Worm (Caenorhabditis elegans) whole organism, L1 larva: Measurements from ENCODE around the gene rpy-1.

Experiments
- C16A3.4 ChIP-seq: fragments of 150-350 bp; optimal IDR thresholded peaks from 2 replicates; lab custom pipeline; 2014; ENCODE audit warnings: missing biosample characterization, missing genetic modification characterization
- F16B12.6 ChIP-seq: fragments of 150-350 bp; optimal IDR thresholded peaks from 2 replicates; lab custom pipeline; 2014; ENCODE audit warnings: missing biosample characterization, missing genetic modification characterization
- Y116A8C.19 ChIP-seq: sonication (generic microtip); optimal IDR thresholded peaks from 2 replicates; lab custom pipeline; 2016; ENCODE audit warnings: missing compliant biosample characterization, missing genetic modification characterization, borderline replicate concordance
- aly-2 ChIP-seq: fragments of 150-350 bp; optimal IDR thresholded peaks from 2 replicates; lab custom pipeline; 2014; ENCODE audit warnings: missing biosample characterization, missing genetic modification characterization
- blmp-1 ChIP-seq: fragments of 150-350 bp; optimal IDR thresholded peaks from 2 replicates; lab custom pipeline; 2014; ENCODE audit warnings: missing biosample characterization, missing genetic modification characterization
- ceh-8 ChIP-seq: fragments of 200-800 bp; sonication (Bioruptor generic); optimal IDR thresholded peaks from 2 replicates; lab custom pipeline; 2018; ENCODE audit warnings: mild to moderate bottlenecking, missing genetic modification characterization, moderate library complexity, missing compliant biosample characterization
- ceh-82 ChIP-seq, 3 experiments: fragments of 150-350 bp in 1 of 3; sonication (generic microtip) in 2 of 3; optimal IDR thresholded peaks; 2 replicates each; lab custom pipeline; 2014 to 2017; ENCODE audit warnings: missing biosample characterization in 3 of 3, missing genetic modification characterization in 3 of 3
- ceh-88 ChIP-seq: fragments of 200-800 bp; sonication (Bioruptor generic); IDR thresholded peaks from 2 replicates; pipeline ENCODE4 v1.3.6; 2022; ENCODE audit warnings: missing genetic modification characterization, missing compliant biosample characterization
- ces-1 ChIP-seq: fragments of 150-350 bp; optimal IDR thresholded peaks from 2 replicates; lab custom pipeline; 2014; ENCODE audit warnings: missing biosample characterization, missing genetic modification reagents, missing genetic modification characterization
- dpl-1 ChIP-seq, 3 experiments: fragments of 150-350 bp in 2 of 3; sonication (generic microtip) in 1 of 3; optimal IDR thresholded peaks; 2 replicates each; lab custom pipeline; 2014 to 2017; ENCODE audit warnings: missing biosample characterization in 3 of 3, missing genetic modification characterization in 3 of 3, missing genetic modification reagents in 3 of 3
- egl-13 ChIP-seq: sonication (generic microtip); optimal IDR thresholded peaks from 2 replicates; lab custom pipeline; 2016; ENCODE audit warnings: missing genotype, missing genetic modification reagents, missing genetic modification characterization, missing compliant biosample characterization
- elt-2 ChIP-seq: sonication (generic microtip); optimal IDR thresholded peaks from 2 replicates; lab custom pipeline; 2016; ENCODE audit warnings: missing genetic modification characterization, mild to moderate bottlenecking, inconsistent platforms, missing compliant biosample characterization, missing genetic modification reagents
- fkh-10 ChIP-seq: sonication (generic microtip); optimal IDR thresholded peaks from 2 replicates; lab custom pipeline; 2017; ENCODE audit warnings: missing biosample characterization, missing genetic modification reagents, missing genetic modification characterization
- fkh-4 ChIP-seq: sonication (generic microtip); optimal IDR thresholded peaks from 2 replicates; lab custom pipeline; 2016; ENCODE audit warnings: missing compliant biosample characterization, missing genetic modification characterization, borderline replicate concordance
- hlh-4 ChIP-seq: sonication (generic microtip); optimal IDR thresholded peaks from 2 replicates; lab custom pipeline; 2016; ENCODE audit warnings: mild to moderate bottlenecking, missing genetic modification characterization, missing compliant biosample characterization
- irx-1 ChIP-seq: sonication (generic microtip); optimal IDR thresholded peaks from 2 replicates; lab custom pipeline; 2016; ENCODE audit warnings: missing genetic modification characterization, missing compliant biosample characterization
- lin-13 ChIP-seq: fragments of 150-350 bp; optimal IDR thresholded peaks from 2 replicates; lab custom pipeline; 2014; ENCODE audit warnings: missing biosample characterization, missing genetic modification reagents, missing genetic modification characterization
- lin-15B ChIP-seq: fragments of 150-350 bp; sonication (generic microtip); optimal IDR thresholded peaks from 3 replicates; lab custom pipeline; 2014; ENCODE audit warnings: missing biosample characterization, missing genetic modification characterization
- mab-9 ChIP-seq: fragments of 200-800 bp; sonication (Bioruptor generic); IDR thresholded peaks from 2 replicates; pipeline ENCODE4 v1.3.6; 2022; ENCODE audit warnings: missing genetic modification reagents, missing genetic modification characterization, missing compliant biosample characterization
- mdl-1 ChIP-seq, 2 experiments: fragments of 150-350 bp; optimal IDR thresholded peaks; 2 replicates each; lab custom pipeline; 2014 to 2017; ENCODE audit warnings: missing biosample characterization in 2 of 2, missing genetic modification characterization in 2 of 2, inconsistent platforms in 1 of 2
- mef-2 ChIP-seq: fragments of 150-350 bp; optimal IDR thresholded peaks from 2 replicates; lab custom pipeline; 2014; ENCODE audit warnings: missing biosample characterization, missing genetic modification characterization
- mep-1 ChIP-seq: fragments of 150-350 bp; optimal IDR thresholded peaks from 2 replicates; lab custom pipeline; 2014; ENCODE audit warnings: missing biosample characterization, missing genetic modification characterization
- nhr-11 ChIP-seq: fragments of 150-350 bp; optimal IDR thresholded peaks from 2 replicates; lab custom pipeline; 2014; ENCODE audit warnings: missing biosample characterization, missing genetic modification characterization
- nhr-12 ChIP-seq: sonication (generic microtip); optimal IDR thresholded peaks from 2 replicates; lab custom pipeline; 2017; ENCODE audit warnings: missing biosample characterization, missing genetic modification characterization
- nhr-20 ChIP-seq: sonication (generic microtip); optimal IDR thresholded peaks from 2 replicates; lab custom pipeline; 2016; ENCODE audit warnings: mild to moderate bottlenecking, missing genetic modification characterization, missing compliant biosample characterization
- nhr-28 ChIP-seq: fragments of 150-350 bp; optimal IDR thresholded peaks from 2 replicates; lab custom pipeline; 2014; ENCODE audit warnings: missing biosample characterization, missing genetic modification characterization
- nhr-47 ChIP-seq: sonication (generic microtip); optimal IDR thresholded peaks from 2 replicates; lab custom pipeline; 2016; ENCODE audit warnings: mild to moderate bottlenecking, missing genetic modification characterization, moderate library complexity, missing compliant biosample characterization
- nhr-76 ChIP-seq: sonication (generic microtip); optimal IDR thresholded peaks from 2 replicates; lab custom pipeline; 2017; ENCODE audit warnings: missing biosample characterization, missing genetic modification characterization
- nhr-84 ChIP-seq: sonication (generic microtip); optimal IDR thresholded peaks from 2 replicates; lab custom pipeline; 2017; ENCODE audit warnings: missing biosample characterization, missing genetic modification characterization
- nhr-85 ChIP-seq: sonication (generic microtip); peaks from one replicate; lab custom pipeline; 2016; ENCODE audit warnings: missing genetic modification characterization, inconsistent platforms, missing compliant biosample characterization
- pqm-1 ChIP-seq: sonication (generic microtip); optimal IDR thresholded peaks from 3 replicates; lab custom pipeline; 2017; ENCODE audit warnings: missing biosample characterization, missing genetic modification characterization
- rnt-1 ChIP-seq: sonication (generic microtip); optimal IDR thresholded peaks from 2 replicates; lab custom pipeline; 2016; ENCODE audit warnings: mild to moderate bottlenecking, missing genetic modification characterization, moderate library complexity, missing compliant biosample characterization
- skn-1 ChIP-seq: fragments of 150-350 bp; optimal IDR thresholded peaks from 2 replicates; lab custom pipeline; 2014; ENCODE audit warnings: missing biosample characterization, missing genetic modification characterization
- snu-23 ChIP-seq: sonication (generic microtip); optimal IDR thresholded peaks from 2 replicates; lab custom pipeline; 2016; ENCODE audit warnings: missing genetic modification characterization, missing compliant biosample characterization
- sup-37 ChIP-seq: fragments of 200-800 bp; sonication (Bioruptor generic); optimal IDR thresholded peaks from 2 replicates; lab custom pipeline; 2018; ENCODE audit warnings: mild to moderate bottlenecking, missing genetic modification characterization, missing compliant biosample characterization
- swsn-7 ChIP-seq: sonication (generic microtip); optimal IDR thresholded peaks from 2 replicates; lab custom pipeline; 2016; ENCODE audit warnings: missing genetic modification characterization, missing compliant biosample characterization
- tlp-1 ChIP-seq: fragments of 150-350 bp; optimal IDR thresholded peaks from 2 replicates; lab custom pipeline; 2014; ENCODE audit warnings: missing biosample characterization, missing genetic modification characterization
- unc-130 ChIP-seq: fragments of 150-350 bp; optimal IDR thresholded peaks from 2 replicates; lab custom pipeline; 2017; ENCODE audit warnings: missing biosample characterization, missing genetic modification characterization, inconsistent platforms
- unc-30 ChIP-seq: sonication (generic microtip); optimal IDR thresholded peaks from 2 replicates; lab custom pipeline; 2017; ENCODE audit warnings: missing biosample characterization, missing genetic modification characterization
- unc-62 ChIP-seq: fragments of 150-350 bp; optimal IDR thresholded peaks from 2 replicates; lab custom pipeline; 2014; ENCODE audit warnings: missing biosample characterization, missing genetic modification reagents, missing genetic modification characterization
- unc-86 ChIP-seq: sonication (generic microtip); optimal IDR thresholded peaks from 2 replicates; lab custom pipeline; 2016; ENCODE audit warnings: missing genetic modification characterization, missing compliant biosample characterization
- unc-98 ChIP-seq: fragments of 200-800 bp; sonication (Bioruptor generic); IDR thresholded peaks from 2 replicates; pipeline ENCODE4 v1.3.6; 2022; ENCODE audit warnings: missing genetic modification characterization, missing compliant biosample characterization
- xbp-1 ChIP-seq: sonication (generic microtip); optimal IDR thresholded peaks from 2 replicates; lab custom pipeline; 2016; ENCODE audit warnings: missing genetic modification characterization, missing compliant biosample characterization
- zag-1 ChIP-seq: fragments of 150-350 bp; optimal IDR thresholded peaks from 2 replicates; lab custom pipeline; 2014; ENCODE audit warnings: missing biosample characterization, missing genetic modification characterization

rpy-1 gene

ce11 chrII:6741428-6741827 is 36.0 kb upstream of the rpy-1 start, which contains the start of gene exos-8 (continued):
- TF ChIP-seq tlp-1 (tag; lab: Kevin White, UChicago) = no peak
- peak; percentile 24 for TF ChIP-seq F16B12.6 (tag; lab: Kevin White, UChicago)
- no peak for TF ChIP-seq elt-2
- TF ChIP-seq nhr-11 = no peak
- TF ChIP-seq ceh-88 (GFP tag; lab: Robert Waterston, UW) = no peak
- no peak for TF ChIP-seq irx-1 (tag; lab: Kevin White, UChicago)
- no peak for TF ChIP-seq Y116A8C.19 (tag; lab: Kevin White, UChicago)
- peak; percentile 66 for TF ChIP-seq snu-23 (GFP tag; lab: Kevin White, UChicago)
- peak; percentile 59 for TF ChIP-seq nhr-85 (tag; lab: Kevin White, UChicago)
- TF ChIP-seq ceh-82 (tag; optimal IDR thresholded peaks at IDR 0.05; lab: Kevin White, UChicago) = peak in 2 of 3 experiments; percentile 33 to 71
- TF ChIP-seq swsn-7 (tag; lab: Kevin White, UChicago) = peak; percentile 37
- TF ChIP-seq lin-13 (GFP tag; lab: Kevin White, UChicago) = peak; percentile 63
- TF ChIP-seq egl-13 (tag; lab: Kevin White, UChicago) = no peak
- peak; percentile 55 for TF ChIP-seq blmp-1 (tag; lab: Kevin White, UChicago)
- TF ChIP-seq nhr-28 = no peak
- TF ChIP-seq unc-86 = no peak
- TF ChIP-seq skn-1 = peak; percentile 6
- TF ChIP-seq C16A3.4 = peak; percentile 65
- TF ChIP-seq nhr-20 (tag; lab: Kevin White, UChicago) = peak; percentile 65
- peak; percentile 60 for TF ChIP-seq nhr-47 (tag; lab: Kevin White, UChicago)
- no peak for TF ChIP-seq mef-2 (tag; lab: Kevin White, UChicago)
- TF ChIP-seq mab-9 = no peak
- TF ChIP-seq rnt-1 (tag; lab: Kevin White, UChicago) = peak; percentile 89
- no peak for TF ChIP-seq aly-2 (tag; lab: Kevin White, UChicago)
- no peak for TF ChIP-seq nhr-84 (tag; lab: Kevin White, UChicago)
- no peak for TF ChIP-seq ceh-8 (GFP tag; lab: Kevin White, UChicago)
- TF ChIP-seq ces-1 = no peak
- no peak for TF ChIP-seq unc-30 (tag; lab: Kevin White, UChicago)
- no peak for TF ChIP-seq mep-1
- no peak for TF ChIP-seq mdl-1 (tag; optimal IDR thresholded peaks at IDR 0.05; lab: Kevin White, UChicago)
- peak; percentile 11 for TF ChIP-seq unc-130 (tag; lab: Kevin White, UChicago)
- peak; percentile 46 to 71 (median 56) for TF ChIP-seq dpl-1 (GFP tag; optimal IDR thresholded peaks at IDR 0.05; lab: Kevin White, UChicago)

DNA sequence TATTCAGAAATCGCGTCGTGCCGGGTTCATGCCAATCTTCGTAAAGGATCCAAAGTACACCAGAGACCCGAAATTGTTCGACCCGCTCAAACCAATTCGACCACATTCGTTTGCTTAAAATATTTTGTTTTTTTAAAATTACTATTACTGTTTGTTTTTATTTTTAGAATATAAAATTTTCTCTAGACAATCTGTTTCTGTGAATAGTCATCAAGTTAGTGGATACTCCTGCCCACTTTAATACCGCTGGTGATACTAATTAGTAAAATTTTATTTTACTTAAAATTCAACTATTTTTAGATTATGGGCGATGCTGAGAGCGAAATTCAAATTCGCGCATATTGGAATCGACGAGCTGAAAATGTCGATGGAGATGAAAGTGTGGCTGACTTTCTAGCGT is 31.2 kb upstream of the rpy-1 start, which contains the start of gene T14B4.1:
Gene T14B4.1 (plus strand): TSS at position 301 of the 400 bp plus-strand sequence.
- no peak for TF ChIP-seq zag-1 (tag; lab: Kevin White, UChicago)
- TF ChIP-seq unc-62 (GFP tag; lab: Kevin White, UChicago) = no peak
- no peak for TF ChIP-seq egl-13 (tag; lab: Kevin White, UChicago)
- no peak for TF ChIP-seq unc-86
- TF ChIP-seq ceh-8 (GFP tag; lab: Kevin White, UChicago) = no peak
- TF ChIP-seq lin-13 (GFP tag; lab: Kevin White, UChicago) = no peak
- no peak for TF ChIP-seq unc-98 (GFP tag; lab: Robert Waterston, UW)
- no peak for TF ChIP-seq fkh-4 (tag; lab: Kevin White, UChicago)
- no peak for TF ChIP-seq mdl-1 (tag; optimal IDR thresholded peaks at IDR 0.05; lab: Kevin White, UChicago)
- no peak for TF ChIP-seq nhr-76 (tag; lab: Kevin White, UChicago)
- TF ChIP-seq mep-1 = no peak
- no peak for TF ChIP-seq hlh-4 (tag; lab: Kevin White, UChicago)
- no peak for TF ChIP-seq fkh-10 (GFP tag; lab: Kevin White, UChicago)
- no peak for TF ChIP-seq sup-37 (GFP tag; lab: Kevin White, UChicago)
- no peak for TF ChIP-seq aly-2 (tag; lab: Kevin White, UChicago)
- TF ChIP-seq lin-15B (tag; lab: Kevin White, UChicago) = no peak
- TF ChIP-seq xbp-1 = no peak
- TF ChIP-seq nhr-12 (tag; lab: Kevin White, UChicago) = no peak
- TF ChIP-seq pqm-1 (tag; lab: Kevin White, UChicago) = no peak
